Worm (Caenorhabditis elegans) whole organism, late embryonic: ENCODE data around the gene C04B4.2.

ENCODE experiments used
- F13H6.1 ChIP-seq: sonication (generic microtip); optimal IDR thresholded peaks from 2 replicates; lab custom pipeline; 2016; ENCODE audit warnings: missing genetic modification characterization, missing compliant biosample characterization
- nhr-11 ChIP-seq: fragments of 150-350 bp; optimal IDR thresholded peaks from 2 replicates; lab custom pipeline; 2014; ENCODE audit warnings: missing biosample characterization, missing genetic modification characterization
- pqm-1 ChIP-seq: sonication (generic microtip); optimal IDR thresholded peaks from 2 replicates; lab custom pipeline; 2016; ENCODE audit warnings: missing genetic modification characterization, missing compliant biosample characterization

DNA sequence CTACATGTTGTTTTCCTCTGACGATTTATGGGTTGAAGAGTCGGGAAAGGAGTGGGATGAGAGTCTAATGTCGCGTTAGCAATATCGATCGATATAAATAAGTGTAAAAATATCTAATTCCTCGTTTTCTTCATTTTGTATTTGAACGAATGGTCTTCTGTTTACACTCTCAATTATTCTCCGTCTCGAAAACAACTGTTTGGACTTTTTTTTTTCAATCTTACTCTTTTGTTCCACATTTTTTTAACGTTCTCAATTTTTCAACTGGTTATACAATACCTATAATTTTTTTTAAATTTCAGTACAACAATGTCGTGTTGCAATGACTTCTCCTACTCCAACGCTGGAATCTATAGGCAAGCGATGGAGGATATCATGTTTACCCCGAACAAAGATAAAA is 38.3 kb downstream of the C04B4.2 start, which contains the start of gene F17A2.13:
- TF ChIP-seq pqm-1 (tag; lab: Kevin White, UChicago) (no peak), nhr-11 (no peak), F13H6.1 (tag; lab: Kevin White, UChicago) (no peak)
